Worm (Caenorhabditis elegans) whole organism, L4/young adult: ENCODE measurements around the gene F58G1.7.

Experiments used
- W03F9.2 ChIP-seq: fragments of 150-350 bp; optimal IDR thresholded peaks from 2 replicates; lab custom pipeline; 2014; ENCODE audit warnings: missing biosample characterization, missing genetic modification characterization
- dao-5 ChIP-seq: sonication (generic microtip); optimal IDR thresholded peaks from 2 replicates; lab custom pipeline; 2016; ENCODE audit warnings: missing genotype, missing genetic modification characterization, moderate library complexity, missing compliant biosample characterization
- him-1 ChIP-seq: sonication (generic microtip); optimal IDR thresholded peaks from 2 replicates; lab custom pipeline; 2016; ENCODE audit warnings: missing genotype, missing genetic modification reagents, missing genetic modification characterization, missing compliant biosample characterization

ce11 chrII:12954670-12955069 lies 6.6 kb upstream of the F58G1.7 start, which contains the start of the genes Y38F1A.1 and Y38F1A.2:
- TF ChIP-seq him-1 (tag; lab: Kevin White, UChicago) = no peak
- TF ChIP-seq W03F9.2 = no peak
- TF ChIP-seq dao-5 (tag; lab: Kevin White, UChicago) = no peak
